Fruit fly (Drosophila melanogaster) whole organism, prepupa: Measurements from ENCODE around the gene CG34342.
A peak's percentile ranks its signal among the peaks of the same experiment; 100 is the strongest.

Experiments used
- Blimp-1 ChIP-seq: fragments of 200-800 bp; sonication (Bioruptor generic); optimal IDR thresholded peaks from 3 replicates; lab custom pipeline; 2017; ENCODE audit warnings: missing biosample characterization, missing genetic modification characterization, mild to moderate bottlenecking, moderate library complexity, missing genetic modification reagents
- CG10631 ChIP-seq: fragments of 200-800 bp; sonication (Bioruptor generic); optimal IDR thresholded peaks from 2 replicates; lab custom pipeline; 2016; ENCODE audit warnings: missing biosample characterization, missing genetic modification characterization
- CG11294 ChIP-seq: fragments of 200-800 bp; sonication (Bioruptor generic); IDR thresholded peaks from 2 replicates; pipeline ENCODE4 v1.3.6; 2022; ENCODE audit warnings: missing biosample characterization, missing genetic modification characterization
- CG11902 ChIP-seq: fragments of 200-800 bp; sonication (Bioruptor generic); optimal IDR thresholded peaks from 3 replicates; lab custom pipeline; 2016; ENCODE audit warnings: missing biosample characterization, missing genetic modification characterization
- CG15336 ChIP-seq: fragments of 200-800 bp; sonication (Bioruptor generic); IDR thresholded peaks from 2 replicates; pipeline ENCODE4 v1.3.6; 2022; ENCODE audit warnings: missing biosample characterization, missing genetic modification characterization
- CG1621 ChIP-seq: fragments of 200-800 bp; sonication (Bioruptor generic); optimal IDR thresholded peaks from 3 replicates; lab custom pipeline; 2018; ENCODE audit warnings: missing biosample characterization, mild to moderate bottlenecking, missing genetic modification characterization
- CG3032 ChIP-seq: fragments of 200-800 bp; optimal IDR thresholded peaks from 2 replicates; lab custom pipeline; 2019; ENCODE audit warnings: missing biosample characterization, mild to moderate bottlenecking, missing genetic modification characterization, moderate library complexity
- CG31627 ChIP-seq: fragments of 200-800 bp; sonication (Bioruptor generic); optimal IDR thresholded peaks from 3 replicates; lab custom pipeline; 2016; ENCODE audit warnings: missing biosample characterization, missing genetic modification characterization
- CG34406 ChIP-seq: fragments of 200-800 bp; sonication (Bioruptor generic); optimal IDR thresholded peaks from 3 replicates; lab custom pipeline; 2016; ENCODE audit warnings: missing biosample characterization, missing genetic modification characterization
- CG4318 ChIP-seq: fragments of 200-800 bp; sonication (Bioruptor generic); optimal IDR thresholded peaks from 3 replicates; lab custom pipeline; 2017; ENCODE audit warnings: missing biosample characterization, mild to moderate bottlenecking, missing genetic modification characterization
- CG6163 ChIP-seq: fragments of 200-800 bp; sonication (Bioruptor generic); IDR thresholded peaks from 3 replicates; pipeline ENCODE4 v1.3.6; 2022; ENCODE audit warnings: missing biosample characterization, missing genetic modification characterization
- CG6276 ChIP-seq: fragments of 200-800 bp; sonication (Bioruptor generic); optimal IDR thresholded peaks from 2 replicates; lab custom pipeline; 2017; ENCODE audit warnings: missing biosample characterization, mild to moderate bottlenecking, missing genetic modification characterization
- CG6792 ChIP-seq: fragments of 200-800 bp; sonication (Bioruptor generic); optimal IDR thresholded peaks from 3 replicates; lab custom pipeline; 2016; ENCODE audit warnings: missing biosample characterization, missing genetic modification characterization
- CG7368 ChIP-seq: fragments of 200-800 bp; sonication (Bioruptor generic); optimal IDR thresholded peaks from 3 replicates; lab custom pipeline; 2016; ENCODE audit warnings: missing biosample characterization, missing genetic modification characterization
- CG8119 ChIP-seq: fragments of 200-800 bp; sonication (Bioruptor generic); IDR thresholded peaks from 3 replicates; pipeline ENCODE4 v1.3.6; 2022; ENCODE audit warnings: missing biosample characterization, missing genetic modification characterization
- CG8319 ChIP-seq: fragments of 200-800 bp; sonication (Bioruptor generic); optimal IDR thresholded peaks from 3 replicates; lab custom pipeline; 2016; ENCODE audit warnings: missing biosample characterization, missing genetic modification characterization
- CG8632 ChIP-seq: fragments of 200-800 bp; sonication (Bioruptor generic); optimal IDR thresholded peaks from 3 replicates; lab custom pipeline; 2016; ENCODE audit warnings: missing biosample characterization, missing genetic modification characterization
- CG9139 ChIP-seq: fragments of 200-800 bp; sonication (Bioruptor generic); optimal IDR thresholded peaks from 3 replicates; lab custom pipeline; 2017; ENCODE audit warnings: missing biosample characterization, mild to moderate bottlenecking, missing genetic modification characterization
- Eip75B ChIP-seq: fragments of 200-800 bp; sonication (Bioruptor generic); optimal IDR thresholded peaks from 3 replicates; lab custom pipeline; 2016; ENCODE audit warnings: missing biosample characterization, missing genetic modification characterization
- Eip78C ChIP-seq: fragments of 200-800 bp; sonication (Bioruptor generic); peaks from one replicate; lab custom pipeline; 2016; ENCODE audit warnings: missing biosample characterization, missing genetic modification characterization
- Ets21C ChIP-seq: fragments of 200-800 bp; sonication (Bioruptor generic); optimal IDR thresholded peaks from 3 replicates; lab custom pipeline; 2016; ENCODE audit warnings: missing biosample characterization, missing genetic modification characterization
- Ets96B ChIP-seq: fragments of 200-800 bp; optimal IDR thresholded peaks from 2 replicates; lab custom pipeline; 2019; ENCODE audit warnings: missing biosample characterization, mild to moderate bottlenecking, missing genetic modification characterization, moderate library complexity
- Gug ChIP-seq: fragments of 200-800 bp; sonication (Bioruptor generic); IDR thresholded peaks from 2 replicates; pipeline ENCODE4 v1.3.6; 2022; ENCODE audit warnings: missing biosample characterization, missing genetic modification characterization
- Hr4 ChIP-seq: fragments of 200-800 bp; sonication (Bioruptor generic); optimal IDR thresholded peaks from 3 replicates; lab custom pipeline; 2016; ENCODE audit warnings: missing biosample characterization, missing genetic modification characterization
- Met ChIP-seq: fragments of 200-800 bp; sonication (Bioruptor generic); optimal IDR thresholded peaks from 3 replicates; lab custom pipeline; 2016; ENCODE audit warnings: missing biosample characterization, missing genetic modification characterization
- OdsH ChIP-seq: fragments of 200-800 bp; sonication (Bioruptor generic); optimal IDR thresholded peaks from 3 replicates; lab custom pipeline; 2016; ENCODE audit warnings: missing biosample characterization, missing genetic modification characterization
- Smox ChIP-seq: fragments of 200-800 bp; sonication (Bioruptor generic); optimal IDR thresholded peaks from 3 replicates; lab custom pipeline; 2016; ENCODE audit warnings: missing biosample characterization, missing genetic modification characterization
- Sox102F ChIP-seq: fragments of 200-800 bp; sonication (Bioruptor generic); optimal IDR thresholded peaks from 2 replicates; lab custom pipeline; 2016; ENCODE audit warnings: missing biosample characterization, mild to moderate bottlenecking, missing genetic modification characterization
- Sox15 ChIP-seq: fragments of 200-800 bp; sonication (Bioruptor generic); optimal IDR thresholded peaks from 3 replicates; lab custom pipeline; 2016; ENCODE audit warnings: missing biosample characterization, missing genetic modification characterization
- achi ChIP-seq: fragments of 200-800 bp; sonication (Bioruptor generic); optimal IDR thresholded peaks from 3 replicates; lab custom pipeline; 2016; ENCODE audit warnings: missing biosample characterization, missing genetic modification characterization
- cyc ChIP-seq: fragments of 200-800 bp; sonication (Bioruptor generic); optimal IDR thresholded peaks from 3 replicates; lab custom pipeline; 2016; ENCODE audit warnings: missing biosample characterization, missing genetic modification characterization
- dac ChIP-seq: fragments of 200-800 bp; sonication (Bioruptor generic); optimal IDR thresholded peaks from 2 replicates; lab custom pipeline; 2017; ENCODE audit warnings: missing biosample characterization, mild to moderate bottlenecking, missing genetic modification characterization
- dsx ChIP-seq: fragments of 200-800 bp; optimal IDR thresholded peaks from 3 replicates; lab custom pipeline; 2019; ENCODE audit warnings: missing biosample characterization, mild to moderate bottlenecking, missing genetic modification characterization, moderate library complexity; ENCODE audit not compliant: poor library complexity, severe bottlenecking
- eg ChIP-seq: fragments of 200-800 bp; sonication (Bioruptor generic); IDR thresholded peaks from 3 replicates; pipeline ENCODE4 v1.3.6; 2022; ENCODE audit warnings: missing biosample characterization, missing genetic modification characterization
- esn ChIP-seq: fragments of 200-800 bp; sonication (Bioruptor generic); optimal IDR thresholded peaks from 2 replicates; lab custom pipeline; 2016; ENCODE audit warnings: missing biosample characterization, mild to moderate bottlenecking, missing genetic modification characterization, moderate library complexity
- fd59A ChIP-seq: fragments of 200-800 bp; sonication (Bioruptor generic); optimal IDR thresholded peaks from 2 replicates; lab custom pipeline; 2017; ENCODE audit warnings: missing biosample characterization, mild to moderate bottlenecking, missing genetic modification characterization, missing genetic modification reagents
- fd85E ChIP-seq: fragments of 200-800 bp; sonication (Bioruptor generic); optimal IDR thresholded peaks from 3 replicates; lab custom pipeline; 2016; ENCODE audit warnings: missing biosample characterization, missing genetic modification characterization
- fkh ChIP-seq: fragments of 200-800 bp; sonication (Bioruptor generic); optimal IDR thresholded peaks from 3 replicates; lab custom pipeline; 2017; ENCODE audit warnings: missing biosample characterization, mild to moderate bottlenecking, missing genetic modification characterization, moderate library complexity
- lz ChIP-seq: fragments of 200-800 bp; sonication (Bioruptor generic); optimal IDR thresholded peaks from 3 replicates; lab custom pipeline; 2016; ENCODE audit warnings: missing biosample characterization, missing genetic modification characterization
- net ChIP-seq: fragments of 200-800 bp; sonication (Bioruptor generic); optimal IDR thresholded peaks from 3 replicates; lab custom pipeline; 2016; ENCODE audit warnings: missing biosample characterization, missing genetic modification characterization
- salr ChIP-seq, 2 experiments: fragments of 200-800 bp; sonication (Bioruptor generic); optimal IDR thresholded peaks; 3 replicates each; lab custom pipeline; 2016 to 2018; ENCODE audit warnings: missing biosample characterization in 2 of 2, missing genetic modification characterization in 2 of 2, mild to moderate bottlenecking in 1 of 2
- spab ChIP-seq: fragments of 200-800 bp; sonication (Bioruptor generic); optimal IDR thresholded peaks from 2 replicates; lab custom pipeline; 2017; ENCODE audit warnings: missing biosample characterization, mild to moderate bottlenecking, missing genetic modification characterization, missing genetic modification reagents
- ss ChIP-seq, 2 experiments: fragments of 200-800 bp; sonication (Bioruptor generic); optimal IDR thresholded peaks; 2 replicates in 1 of 2; 3 replicates in 1 of 2; lab custom pipeline; 2017 to 2018; ENCODE audit warnings: mild to moderate bottlenecking in 2 of 2, missing biosample characterization in 2 of 2, missing genetic modification characterization in 2 of 2, moderate library complexity in 1 of 2
- svp ChIP-seq: fragments of 200-800 bp; sonication (Bioruptor generic); peaks from one replicate; lab custom pipeline; 2016; ENCODE audit warnings: missing biosample characterization, missing genetic modification characterization
- topi ChIP-seq: fragments of 200-800 bp; sonication (Bioruptor generic); optimal IDR thresholded peaks from 3 replicates; lab custom pipeline; 2016; ENCODE audit warnings: missing biosample characterization, missing genetic modification characterization
- vri ChIP-seq: fragments of 200-800 bp; sonication (Bioruptor generic); optimal IDR thresholded peaks from 3 replicates; lab custom pipeline; 2016; ENCODE audit warnings: missing biosample characterization, mild to moderate bottlenecking, missing genetic modification characterization

The CG34342 gene

dm6 chr3L:5510760-5511159 is at the start of gene CG34342:
Gene CG34342, minus strand, starts transcription at chr3L:5510860.
- TF ChIP-seq salr (GFP tag; optimal IDR thresholded peaks at IDR 0.05; lab: Kevin White, UChicago): no peak
- no peak for TF ChIP-seq CG9139 (GFP tag; lab: Kevin White, UChicago)

- TF ChIP-seq CG4318 (GFP tag; lab: Kevin White, UChicago): no peak
- no peak for TF ChIP-seq CG8119 (GFP tag; lab: Robert Waterston, UW)
- no peak for TF ChIP-seq CG3032 (tag; lab: Kevin White, UChicago)
- no peak for TF ChIP-seq CG11294 (GFP tag; lab: Robert Waterston, UW)
- TF ChIP-seq achi (GFP tag; lab: Kevin White, UChicago): no peak
- TF ChIP-seq Eip78C (GFP tag; lab: Kevin White, UChicago): no peak
- TF ChIP-seq net (GFP tag; lab: Kevin White, UChicago): no peak
- no peak for TF ChIP-seq Sox15 (GFP tag; lab: Kevin White, UChicago)
- TF ChIP-seq Met (GFP tag; lab: Kevin White, UChicago): no peak
- no peak for TF ChIP-seq fd59A (GFP tag; lab: Kevin White, UChicago)
These were observed 45.5 kb upstream of the CG34342 start for dm6 chr3L:5556195-5556594.

- TF ChIP-seq Ets21C: peak; percentile 61
- TF ChIP-seq CG11294 (GFP tag; lab: Robert Waterston, UW): peak; percentile 34; the same call in 1 of the 2 replicates
- peak; percentile 51 for TF ChIP-seq CG3032 (tag; lab: Kevin White, UChicago)
- no peak for TF ChIP-seq spab
- peak; percentile 28 for TF ChIP-seq Blimp-1
- TF ChIP-seq OdsH (GFP tag; lab: Kevin White, UChicago): peak; percentile 56
- TF ChIP-seq dsx (GFP tag; lab: Kevin White, UChicago): no peak
- TF ChIP-seq Eip75B (GFP tag; lab: Kevin White, UChicago): peak; percentile 53
- peak; percentile 63; the same call in 2 of the 3 replicates for TF ChIP-seq eg (GFP tag; lab: Robert Waterston, UW)
- TF ChIP-seq Sox15 (GFP tag; lab: Kevin White, UChicago): peak; percentile 36
- TF ChIP-seq Smox (GFP tag; lab: Kevin White, UChicago): no peak
- TF ChIP-seq CG8632 (GFP tag; lab: Kevin White, UChicago): peak; percentile 53
- peak; percentile 40 for TF ChIP-seq Ets96B (tag; lab: Kevin White, UChicago)
- TF ChIP-seq svp (GFP tag; lab: Kevin White, UChicago): peak; percentile 85
- TF ChIP-seq CG6163 (GFP tag; lab: Robert Waterston, UW): peak; percentile 65
- peak in 1 of 2 experiments; percentile 25 for TF ChIP-seq salr (GFP tag; optimal IDR thresholded peaks at IDR 0.05; lab: Kevin White, UChicago)
- TF ChIP-seq CG6792: peak; percentile 52
- peak; percentile 2 for TF ChIP-seq fd59A (GFP tag; lab: Kevin White, UChicago)
- TF ChIP-seq achi (GFP tag; lab: Kevin White, UChicago): peak; percentile 40
- peak; percentile 39 for TF ChIP-seq vri (GFP tag; lab: Kevin White, UChicago)
- no peak for TF ChIP-seq CG6276 (GFP tag; lab: Kevin White, UChicago)
- no peak for TF ChIP-seq fd85E (GFP tag; lab: Kevin White, UChicago)
- peak; percentile 65 for TF ChIP-seq CG11902 (GFP tag; lab: Kevin White, UChicago)
- peak; percentile 48 for TF ChIP-seq Sox102F (GFP tag; lab: Kevin White, UChicago)
- peak; percentile 78 for TF ChIP-seq Eip78C (GFP tag; lab: Kevin White, UChicago)
- TF ChIP-seq dac (GFP tag; lab: Kevin White, UChicago): no peak
- peak; percentile 38 for TF ChIP-seq CG8319 (GFP tag; lab: Kevin White, UChicago)
- TF ChIP-seq topi (GFP tag; lab: Kevin White, UChicago): peak; percentile 74
- no peak for TF ChIP-seq CG15336
- peak in 1 of 2 experiments; percentile 26 for TF ChIP-seq ss (GFP tag; optimal IDR thresholded peaks at IDR 0.05; lab: Kevin White, UChicago)
- TF ChIP-seq CG10631 (GFP tag; lab: Kevin White, UChicago): peak; percentile 54
- peak; percentile 78 for TF ChIP-seq esn
- no peak for TF ChIP-seq CG1621 (tag; lab: Kevin White, UChicago)
- peak; percentile 57 for TF ChIP-seq CG34406 (GFP tag; lab: Kevin White, UChicago)
- TF ChIP-seq CG31627 (GFP tag; lab: Kevin White, UChicago): peak; percentile 60
- TF ChIP-seq Hr4 (GFP tag; lab: Kevin White, UChicago): no peak
- TF ChIP-seq CG7368 (GFP tag; lab: Kevin White, UChicago): no peak
- peak; percentile 77 for TF ChIP-seq cyc (GFP tag; lab: Kevin White, UChicago)
- 0 out of 2 replicates have a peak, but pooled peaks have one; percentile 22 for TF ChIP-seq Gug
- peak; percentile 71 for TF ChIP-seq lz (GFP tag; lab: Kevin White, UChicago)
- TF ChIP-seq Met (GFP tag; lab: Kevin White, UChicago): peak; percentile 74
- no peak for TF ChIP-seq fkh (GFP tag; lab: Kevin White, UChicago)
- no peak for TF ChIP-seq CG9139 (GFP tag; lab: Kevin White, UChicago)
These were observed 43.7 kb upstream of the CG34342 start for dm6 chr3L:5554377-5554776.
